4 worm cellular contexts compared by ENCODE assay signal in the genomic region with DNA sequence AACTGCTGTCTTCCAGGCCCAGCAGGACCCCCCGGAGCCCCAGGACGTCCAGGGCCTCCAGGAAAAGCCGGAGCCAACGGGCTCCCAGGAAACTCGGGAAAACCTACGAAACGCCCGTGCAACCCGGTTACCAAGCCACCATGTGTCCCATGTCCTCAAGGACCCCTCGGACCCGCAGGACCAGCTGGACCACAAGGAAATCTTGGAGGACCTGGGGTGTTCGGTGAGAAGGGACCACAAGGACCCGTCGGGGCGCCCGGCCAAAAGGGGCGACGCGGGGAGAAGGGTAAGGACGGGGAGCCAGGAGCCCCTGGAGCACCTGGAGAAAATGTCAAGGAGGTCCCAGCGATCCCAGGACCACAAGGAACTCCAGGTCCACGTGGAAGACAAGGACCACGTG.
TF ChIP-seq lines count a peak whose summit lies in the region.

No protein-coding gene starts in this region.

TF ChIP-seq in whole organism, L4 larva, 104 proteins besides CTCF, POLR2A, EP300 and RAD21:
- no peak for TF ChIP-seq lin-38 (GFP tag; IDR thresholded peaks at IDR 0.05; lab: Robert Waterston, UW)
- TF ChIP-seq set-16 (GFP tag; IDR thresholded peaks at IDR 0.05; lab: Robert Waterston, UW) = peak; percentile 97
- TF ChIP-seq ceh-20 (GFP tag; IDR thresholded peaks at IDR 0.05; lab: Robert Waterston, UW) = no peak
- TF ChIP-seq dve-1 (tag; optimal IDR thresholded peaks at IDR 0.05; lab: Kevin White, UChicago; ENCODE audit: insufficient read depth) = no peak
- TF ChIP-seq T26A8.4 (GFP tag; IDR thresholded peaks at IDR 0.05; lab: Robert Waterston, UW) = peak; percentile 22
- peak; percentile 56; the same call in 1 of the 2 replicates for TF ChIP-seq egl-43 (GFP tag; IDR thresholded peaks at IDR 0.05; lab: Robert Waterston, UW)

TF ChIP-seq in whole organism, early embryonic, 17 proteins besides CTCF, POLR2A, EP300 and RAD21:
- TF ChIP-seq hnd-1 (tag; optimal IDR thresholded peaks at IDR 0.05; lab: Kevin White, UChicago) (no peak), tbx-11 (GFP tag; IDR thresholded peaks at IDR 0.05; lab: Robert Waterston, UW) (0 out of 2 replicates have a peak, but pooled peaks have one; percentile 21)

TF ChIP-seq in whole organism, late embryonic, 69 proteins besides CTCF, POLR2A, EP300 and RAD21:
- no peak for TF ChIP-seq pqm-1 (tag; optimal IDR thresholded peaks at IDR 0.05; lab: Kevin White, UChicago)
- TF ChIP-seq lim-6 (tag; optimal IDR thresholded peaks at IDR 0.05; lab: Kevin White, UChicago) = peak; percentile 10
- TF ChIP-seq ceh-45 (GFP tag; IDR thresholded peaks at IDR 0.05; lab: Robert Waterston, UW) = 0 out of 2 replicates have a peak, but pooled peaks have one; percentile 10
- TF ChIP-seq T23F11.4 (GFP tag; optimal IDR thresholded peaks at IDR 0.05; lab: Kevin White, UChicago) = no peak
- peak; percentile 14 for TF ChIP-seq fkh-6 (tag; optimal IDR thresholded peaks at IDR 0.05; lab: Kevin White, UChicago)
- TF ChIP-seq C08G9.2 (tag; optimal IDR thresholded peaks at IDR 0.05; lab: Kevin White, UChicago) = peak; percentile 35
- peak; percentile 14 for TF ChIP-seq elt-4 (tag; optimal IDR thresholded peaks at IDR 0.05; lab: Kevin White, UChicago)

TF ChIP-seq in whole organism, young adult, 124 proteins besides CTCF, POLR2A, EP300 and RAD21:
- TF ChIP-seq egrh-3 (GFP tag; IDR thresholded peaks at IDR 0.05; lab: Robert Waterston, UW) (peak; percentile 91), hsf-1 (GFP tag; IDR thresholded peaks at IDR 0.05; lab: Robert Waterston, UW) (no peak), zfh-2 (GFP tag; conservative IDR thresholded peaks at IDR 0.05; lab: Robert Waterston, UW) (peak; percentile 93)
TF ChIP-seq in whole organism, young adult: peak in this region for 2.
